Worm (Caenorhabditis elegans) whole organism, L1 larva: ENCODE results near the gene srm-3.

Experiments
- Y116A8C.19 ChIP-seq: sonication (generic microtip); optimal IDR thresholded peaks from 2 replicates; lab custom pipeline; 2016; ENCODE audit warnings: missing compliant biosample characterization, missing genetic modification characterization, borderline replicate concordance
- aha-1 ChIP-seq: fragments of 150-350 bp; optimal IDR thresholded peaks from 2 replicates; lab custom pipeline; 2014; ENCODE audit warnings: missing biosample characterization, missing genetic modification characterization
- egl-27 ChIP-seq, 2 experiments: fragments of 150-350 bp in 1 of 2; sonication (generic microtip); optimal IDR thresholded peaks; 3 replicates each; lab custom pipeline; 2017 to 2018; ENCODE audit warnings: missing biosample characterization in 2 of 2, missing genetic modification characterization in 2 of 2, missing genetic modification reagents in 2 of 2
- elt-2 ChIP-seq: sonication (generic microtip); optimal IDR thresholded peaks from 2 replicates; lab custom pipeline; 2016; ENCODE audit warnings: missing genetic modification characterization, mild to moderate bottlenecking, inconsistent platforms, missing compliant biosample characterization, missing genetic modification reagents
- fkh-10 ChIP-seq: sonication (generic microtip); optimal IDR thresholded peaks from 2 replicates; lab custom pipeline; 2017; ENCODE audit warnings: missing biosample characterization, missing genetic modification reagents, missing genetic modification characterization
- fos-1 ChIP-seq: fragments of 150-350 bp; optimal IDR thresholded peaks from 2 replicates; lab custom pipeline; 2014; ENCODE audit warnings: missing biosample characterization, missing genetic modification characterization
- hlh-17 ChIP-seq: fragments of 200-800 bp; sonication (Bioruptor generic); optimal IDR thresholded peaks from 2 replicates; lab custom pipeline; 2018; ENCODE audit warnings: missing genetic modification characterization, mild to moderate bottlenecking, missing compliant biosample characterization, moderate library complexity, borderline replicate concordance
- hlh-4 ChIP-seq: sonication (generic microtip); optimal IDR thresholded peaks from 2 replicates; lab custom pipeline; 2016; ENCODE audit warnings: mild to moderate bottlenecking, missing genetic modification characterization, missing compliant biosample characterization
- irx-1 ChIP-seq: sonication (generic microtip); optimal IDR thresholded peaks from 2 replicates; lab custom pipeline; 2016; ENCODE audit warnings: missing genetic modification characterization, missing compliant biosample characterization
- isw-1 ChIP-seq: fragments of 200-800 bp; sonication (Bioruptor generic); IDR thresholded peaks from 2 replicates; pipeline ENCODE4 v1.3.6; 2022; ENCODE audit warnings: missing genetic modification characterization, missing compliant biosample characterization
- lin-15B ChIP-seq: fragments of 150-350 bp; sonication (generic microtip); optimal IDR thresholded peaks from 3 replicates; lab custom pipeline; 2014; ENCODE audit warnings: missing biosample characterization, missing genetic modification characterization
- lin-35 ChIP-seq, 2 experiments: fragments of 150-350 bp; optimal IDR thresholded peaks; 2 replicates each; lab custom pipeline; 2014; ENCODE audit warnings: missing biosample characterization in 2 of 2, missing genetic modification characterization in 2 of 2, missing genetic modification reagents in 2 of 2
- lin-39 ChIP-seq: fragments of 150-350 bp; optimal IDR thresholded peaks from 2 replicates; lab custom pipeline; 2014; ENCODE audit warnings: missing biosample characterization, missing genetic modification reagents, missing genetic modification characterization
- lsy-2 ChIP-seq, 2 experiments: fragments of 150-350 bp; optimal IDR thresholded peaks; 2 replicates each; lab custom pipeline; 2014; ENCODE audit warnings: missing biosample characterization in 2 of 2, missing genetic modification characterization in 2 of 2
- mdl-1 ChIP-seq, 2 experiments: fragments of 150-350 bp; optimal IDR thresholded peaks; 2 replicates each; lab custom pipeline; 2014 to 2017; ENCODE audit warnings: missing biosample characterization in 2 of 2, missing genetic modification characterization in 2 of 2, inconsistent platforms in 1 of 2
- nhr-11 ChIP-seq: fragments of 150-350 bp; optimal IDR thresholded peaks from 2 replicates; lab custom pipeline; 2014; ENCODE audit warnings: missing biosample characterization, missing genetic modification characterization
- nhr-28 ChIP-seq: fragments of 150-350 bp; optimal IDR thresholded peaks from 2 replicates; lab custom pipeline; 2014; ENCODE audit warnings: missing biosample characterization, missing genetic modification characterization
- nhr-71 ChIP-seq: sonication (generic microtip); optimal IDR thresholded peaks from 2 replicates; lab custom pipeline; 2016; ENCODE audit warnings: mild to moderate bottlenecking, missing genetic modification characterization, moderate library complexity, missing compliant biosample characterization
- nhr-84 ChIP-seq: sonication (generic microtip); optimal IDR thresholded peaks from 2 replicates; lab custom pipeline; 2017; ENCODE audit warnings: missing biosample characterization, missing genetic modification characterization
- nhr-85 ChIP-seq: sonication (generic microtip); peaks from one replicate; lab custom pipeline; 2016; ENCODE audit warnings: missing genetic modification characterization, inconsistent platforms, missing compliant biosample characterization
- nhr-90 ChIP-seq: sonication (generic microtip); optimal IDR thresholded peaks from 2 replicates; lab custom pipeline; 2016; ENCODE audit warnings: mild to moderate bottlenecking, missing genetic modification characterization, missing compliant biosample characterization; ENCODE audit not compliant: poor library complexity
- snpc-4 ChIP-seq: fragments of 150-350 bp; optimal IDR thresholded peaks from 2 replicates; lab custom pipeline; 2014; ENCODE audit warnings: missing biosample characterization, missing genetic modification characterization
- snu-23 ChIP-seq: sonication (generic microtip); optimal IDR thresholded peaks from 2 replicates; lab custom pipeline; 2016; ENCODE audit warnings: missing genetic modification characterization, missing compliant biosample characterization
- unc-30 ChIP-seq: sonication (generic microtip); optimal IDR thresholded peaks from 2 replicates; lab custom pipeline; 2017; ENCODE audit warnings: missing biosample characterization, missing genetic modification characterization
- unc-98 ChIP-seq: fragments of 200-800 bp; sonication (Bioruptor generic); IDR thresholded peaks from 2 replicates; pipeline ENCODE4 v1.3.6; 2022; ENCODE audit warnings: missing genetic modification characterization, missing compliant biosample characterization
- vab-15 ChIP-seq: sonication (generic microtip); optimal IDR thresholded peaks from 2 replicates; lab custom pipeline; 2017; ENCODE audit warnings: missing genotype, mild to moderate bottlenecking, missing genetic modification characterization, missing compliant biosample characterization
- zag-1 ChIP-seq: fragments of 150-350 bp; optimal IDR thresholded peaks from 2 replicates; lab custom pipeline; 2014; ENCODE audit warnings: missing biosample characterization, missing genetic modification characterization
- zip-4 ChIP-seq: fragments of 200-800 bp; sonication (Bioruptor generic); optimal IDR thresholded peaks from 2 replicates; lab custom pipeline; 2018; ENCODE audit warnings: mild to moderate bottlenecking, missing genetic modification characterization, moderate library complexity, missing compliant biosample characterization
- ztf-4 ChIP-seq: fragments of 150-350 bp; optimal IDR thresholded peaks from 2 replicates; lab custom pipeline; 2014; ENCODE audit warnings: missing biosample characterization, missing genetic modification characterization

Gene srm-3

DNA sequence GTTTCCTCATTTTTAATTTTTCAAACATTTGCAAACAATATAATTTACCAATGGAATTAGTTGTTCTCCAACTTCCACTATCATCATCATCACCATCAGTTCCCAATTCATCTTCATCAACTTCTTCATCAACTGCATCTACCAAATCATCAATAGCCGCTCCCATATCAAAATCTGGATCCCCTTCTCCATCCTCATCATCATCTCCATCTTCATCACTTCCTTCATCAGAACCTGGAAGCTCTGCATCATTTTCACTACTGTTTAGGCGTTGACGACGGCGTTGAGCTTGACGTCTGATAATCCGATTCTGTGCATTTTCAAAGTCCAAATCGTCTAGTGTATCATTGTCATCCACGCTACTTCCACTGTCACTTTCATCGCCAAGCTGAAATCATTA, 49.1 kb downstream of the srm-3 start:
- TF ChIP-seq fos-1 (tag; lab: Kevin White, UChicago) (no peak), nhr-90 (tag; lab: Kevin White, UChicago) (no peak), nhr-11 (tag; lab: Kevin White, UChicago) (no peak), unc-30 (tag; lab: Kevin White, UChicago) (no peak), zip-4 (GFP tag; lab: Kevin White, UChicago) (no peak), ztf-4 (tag; lab: Kevin White, UChicago) (no peak), isw-1 (GFP tag; lab: Robert Waterston, UW) (no peak), zag-1 (tag; lab: Kevin White, UChicago) (no peak), hlh-17 (GFP tag; lab: Kevin White, UChicago) (no peak), lin-39 (tag; lab: Kevin White, UChicago) (no peak), unc-98 (GFP tag; lab: Robert Waterston, UW) (no peak), nhr-84 (tag; lab: Kevin White, UChicago) (no peak), snu-23 (GFP tag; lab: Kevin White, UChicago) (no peak), lin-35 (GFP tag; optimal IDR thresholded peaks at IDR 0.05; lab: Kevin White, UChicago) (no peak), mdl-1 (tag; optimal IDR thresholded peaks at IDR 0.05; lab: Kevin White, UChicago) (no peak), nhr-71 (tag; lab: Kevin White, UChicago) (no peak)

DNA sequence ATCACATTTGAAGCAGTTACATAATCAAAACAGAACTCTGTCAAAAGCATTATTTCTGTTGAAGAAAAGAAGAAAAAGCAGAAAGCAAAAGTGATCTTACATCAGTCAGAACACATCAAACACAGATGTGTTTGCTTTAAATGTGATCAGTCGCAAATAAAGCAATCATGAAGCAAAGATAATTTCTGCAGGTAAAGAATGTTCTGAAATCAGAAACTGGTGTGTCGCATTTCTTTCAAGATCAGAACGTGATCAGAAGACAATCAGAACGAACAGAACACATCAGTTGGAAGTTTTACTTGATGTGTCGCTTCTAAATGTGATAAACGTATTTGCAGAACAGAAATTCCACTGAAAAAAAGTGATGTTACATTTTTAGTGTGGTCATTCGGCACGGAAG, 50.3 kb downstream of the srm-3 start:
- TF ChIP-seq zag-1 (tag; lab: Kevin White, UChicago) (no peak), fkh-10 (no peak), fos-1 (tag; lab: Kevin White, UChicago) (no peak), nhr-28 (tag; lab: Kevin White, UChicago) (no peak), irx-1 (no peak), lsy-2 (tag; optimal IDR thresholded peaks at IDR 0.05; lab: Kevin White, UChicago) (no peak), aha-1 (no peak), egl-27 (tag; optimal IDR thresholded peaks at IDR 0.05; lab: Kevin White, UChicago) (no peak), mdl-1 (tag; optimal IDR thresholded peaks at IDR 0.05; lab: Kevin White, UChicago) (no peak), isw-1 (GFP tag; lab: Robert Waterston, UW) (no peak), lin-15B (no peak), snpc-4 (tag; lab: Kevin White, UChicago) (no peak), nhr-11 (tag; lab: Kevin White, UChicago) (no peak), elt-2 (tag; lab: Kevin White, UChicago) (no peak), hlh-4 (tag; lab: Kevin White, UChicago) (no peak), vab-15 (tag; lab: Kevin White, UChicago) (no peak), nhr-85 (no peak), Y116A8C.19 (no peak)
